Fruit fly (Drosophila melanogaster): Measurements from ENCODE around the gene usp.

The usp gene

dm6 chrX:2071878-2072817, 30.0 kb upstream of the usp start, which contains the start of gene Rtca:
TSS of gene Rtca (plus strand) at chrX:2072413.
- TF ChIP-seq bab1 (GFP tag; optimal IDR thresholded peaks at IDR 0.05) (peak; percentile 9), CG11617 (GFP tag; optimal IDR thresholded peaks at IDR 0.05) (peak; percentile 73), CG5204 (GFP tag; optimal IDR thresholded peaks at IDR 0.05) (no peak), Mnt (GFP tag; optimal IDR thresholded peaks at IDR 0.05) (peak; percentile 7), Hr96 (GFP tag; optimal IDR thresholded peaks at IDR 0.05) (peak; percentile 62), CG7101 (tag; optimal IDR thresholded peaks at IDR 0.05) (peak; percentile 72), ovo (GFP tag; optimal IDR thresholded peaks at IDR 0.05) (no peak), CG14711 (tag; optimal IDR thresholded peaks at IDR 0.05) (no peak), pad (GFP tag; optimal IDR thresholded peaks at IDR 0.05) (peak; percentile 35), CG12768 (GFP tag; optimal IDR thresholded peaks at IDR 0.05) (peak; percentile 59), CG33017 (tag; optimal IDR thresholded peaks at IDR 0.05) (peak; percentile 21), Crg-1 (GFP tag; optimal IDR thresholded peaks at IDR 0.05) (peak; percentile 12), CG7045 (GFP tag; optimal IDR thresholded peaks at IDR 0.05) (peak; percentile 49), toe (GFP tag; optimal IDR thresholded peaks at IDR 0.05) (no peak), tj (GFP tag; optimal IDR thresholded peaks at IDR 0.05) (peak; percentile 19), cnc (optimal IDR thresholded peaks at IDR 0.05) (no peak), CG1620 (GFP tag; optimal IDR thresholded peaks at IDR 0.05) (no peak)

- no peak for TF ChIP-seq Clk (GFP tag; optimal IDR thresholded peaks at IDR 0.05)
- TF ChIP-seq kay (GFP tag; ENCODE audit: borderline replicate concordance) = no peak
- peak in 1 of 2 experiments; percentile 83 for TF ChIP-seq cnc (optimal IDR thresholded peaks at IDR 0.05)
- TF ChIP-seq CG5204 (GFP tag; optimal IDR thresholded peaks at IDR 0.05) = no peak
- TF ChIP-seq CG7101 (tag; optimal IDR thresholded peaks at IDR 0.05) = peak; percentile 69
- TF ChIP-seq CG33017 (tag; optimal IDR thresholded peaks at IDR 0.05) = peak; percentile 6
- peak; percentile 66 for TF ChIP-seq toe (GFP tag; optimal IDR thresholded peaks at IDR 0.05)
- peak; percentile 12 for TF ChIP-seq tj (GFP tag; optimal IDR thresholded peaks at IDR 0.05)
- TF ChIP-seq CG14711 (tag; optimal IDR thresholded peaks at IDR 0.05) = peak; percentile 72
- peak; percentile 41 for TF ChIP-seq Crg-1 (GFP tag; optimal IDR thresholded peaks at IDR 0.05)
- no peak for TF ChIP-seq Mnt (GFP tag; optimal IDR thresholded peaks at IDR 0.05)
- peak; percentile 64 for TF ChIP-seq CG1620 (GFP tag; optimal IDR thresholded peaks at IDR 0.05)
- peak; percentile 24 for TF ChIP-seq ovo (GFP tag; optimal IDR thresholded peaks at IDR 0.05)
- TF ChIP-seq CG7045 (GFP tag; optimal IDR thresholded peaks at IDR 0.05) = peak; percentile 55
- peak; percentile 78 for TF ChIP-seq CG12768 (GFP tag; optimal IDR thresholded peaks at IDR 0.05)
- TF ChIP-seq pad (GFP tag; optimal IDR thresholded peaks at IDR 0.05) = peak; percentile 49
- peak; percentile 47 for TF ChIP-seq CG11617 (GFP tag; optimal IDR thresholded peaks at IDR 0.05)
- TF ChIP-seq Hr96 (GFP tag; optimal IDR thresholded peaks at IDR 0.05) = peak; percentile 83
- peak; percentile 38 for TF ChIP-seq bab1 (GFP tag; optimal IDR thresholded peaks at IDR 0.05)
- TF ChIP-seq cic (GFP tag; optimal IDR thresholded peaks at IDR 0.05) = no peak
Observed at dm6 chrX:2070708-2071063, 28.6 kb upstream of the usp start.

dm6 chrX:2069787-2070707, 27.9 kb upstream of the usp start:
- TF ChIP-seq cnc (optimal IDR thresholded peaks at IDR 0.05) = peak; percentile 68 to 82
- no peak for TF ChIP-seq Hr96 (GFP tag; optimal IDR thresholded peaks at IDR 0.05)
- TF ChIP-seq ovo (GFP tag; optimal IDR thresholded peaks at IDR 0.05) = peak; percentile 29
- peak; percentile 4 for TF ChIP-seq bab1 (GFP tag; optimal IDR thresholded peaks at IDR 0.05)
- TF ChIP-seq tj (GFP tag; optimal IDR thresholded peaks at IDR 0.05) = peak; percentile 50

dm6 chrX:2068292-2068691, 26.2 kb upstream of the usp start, which contains the start of gene CG4194:
TSS of gene CG4194 (plus strand) at chrX:2068592.
- TF ChIP-seq CG5204 (GFP tag; optimal IDR thresholded peaks at IDR 0.05) (no peak), CG1620 (GFP tag; optimal IDR thresholded peaks at IDR 0.05) (no peak), CG12768 (GFP tag; optimal IDR thresholded peaks at IDR 0.05) (no peak), bab1 (GFP tag; optimal IDR thresholded peaks at IDR 0.05) (no peak)

- TF ChIP-seq CG12768 (GFP tag; optimal IDR thresholded peaks at IDR 0.05) (no peak), Crg-1 (GFP tag; optimal IDR thresholded peaks at IDR 0.05) (no peak), CG33017 (tag; optimal IDR thresholded peaks at IDR 0.05) (no peak), pad (GFP tag; optimal IDR thresholded peaks at IDR 0.05) (no peak), bab1 (GFP tag; optimal IDR thresholded peaks at IDR 0.05) (no peak), CG7101 (tag; optimal IDR thresholded peaks at IDR 0.05) (no peak), Mnt (GFP tag; optimal IDR thresholded peaks at IDR 0.05) (no peak), tj (GFP tag; optimal IDR thresholded peaks at IDR 0.05) (no peak), CG14711 (tag; optimal IDR thresholded peaks at IDR 0.05) (no peak), CG1620 (GFP tag; optimal IDR thresholded peaks at IDR 0.05) (no peak), ovo (GFP tag; optimal IDR thresholded peaks at IDR 0.05) (no peak), kay (GFP tag; ENCODE audit: borderline replicate concordance) (no peak), CG11617 (GFP tag; optimal IDR thresholded peaks at IDR 0.05) (no peak), toe (GFP tag; optimal IDR thresholded peaks at IDR 0.05) (no peak), CG5204 (GFP tag; optimal IDR thresholded peaks at IDR 0.05) (no peak), CG7045 (GFP tag; optimal IDR thresholded peaks at IDR 0.05) (no peak), Hr96 (GFP tag; optimal IDR thresholded peaks at IDR 0.05) (no peak)
Observed at dm6 chrX:2066259-2066658, 24.1 kb upstream of the usp start, which contains the start of gene CG14054. TSS of gene CG14054 (minus strand) at chrX:2066359.
